Fruit fly (Drosophila melanogaster) whole organism, embryonic: ENCODE measurements around the gene eas.

Source experiments
- Aef1 ChIP-seq: fragments of 200-800 bp; sonication (Bioruptor generic); IDR thresholded peaks from 3 replicates; pipeline ENCODE4 v1.3.6; 2022; ENCODE audit warnings: missing biosample characterization, missing genetic modification characterization
- Atf-2 ChIP-seq: fragments of 200-800 bp; sonication (Bioruptor generic); optimal IDR thresholded peaks from 2 replicates; lab custom pipeline; 2016; ENCODE audit warnings: missing biosample characterization, missing genetic modification characterization
- B-H2 ChIP-seq: fragments of 200-800 bp; sonication (Bioruptor generic); optimal IDR thresholded peaks from 2 replicates; lab custom pipeline; 2018; ENCODE audit warnings: missing biosample characterization, mild to moderate bottlenecking, missing genetic modification characterization
- CG10321 ChIP-seq: fragments of 200-800 bp; sonication (Bioruptor generic); IDR thresholded peaks from 2 replicates; pipeline ENCODE4 v1.3.6; 2022; ENCODE audit warnings: missing biosample characterization, missing genetic modification characterization
- CG10565 ChIP-seq: fragments of 200-800 bp; sonication (Bioruptor generic); optimal IDR thresholded peaks from 3 replicates; lab custom pipeline; 2016; ENCODE audit warnings: missing biosample characterization, mild to moderate bottlenecking, missing genetic modification characterization
- CG11247 ChIP-seq: fragments of 200-800 bp; sonication (Bioruptor generic); IDR thresholded peaks from 2 replicates; pipeline ENCODE4 v1.3.6; 2022; ENCODE audit warnings: missing biosample characterization, missing genetic modification characterization
- CG11696 ChIP-seq: fragments of 200-800 bp; sonication (Bioruptor generic); IDR thresholded peaks from 2 replicates; pipeline ENCODE4 v1.3.6; 2022; ENCODE audit warnings: missing biosample characterization, missing genetic modification characterization
- CG11723 ChIP-seq: fragments of 200-800 bp; sonication (Bioruptor generic); optimal IDR thresholded peaks from 2 replicates; lab custom pipeline; 2017; ENCODE audit warnings: missing biosample characterization, mild to moderate bottlenecking, missing genetic modification characterization
- CG12299 ChIP-seq: fragments of 200-800 bp; sonication (Bioruptor generic); optimal IDR thresholded peaks from 2 replicates; lab custom pipeline; 2018; ENCODE audit warnings: missing biosample characterization, mild to moderate bottlenecking, missing genetic modification characterization
- CG12769 ChIP-seq: fragments of 200-800 bp; sonication (Bioruptor generic); optimal IDR thresholded peaks from 2 replicates; lab custom pipeline; 2019; ENCODE audit warnings: missing biosample characterization, mild to moderate bottlenecking, missing genetic modification characterization, moderate library complexity
- CG12942 ChIP-seq: fragments of 200-800 bp; sonication (Bioruptor generic); optimal IDR thresholded peaks from 3 replicates; lab custom pipeline; 2016; ENCODE audit warnings: missing biosample characterization, missing genetic modification characterization
- CG14710 ChIP-seq: fragments of 200-800 bp; sonication (Bioruptor generic); optimal IDR thresholded peaks from 3 replicates; lab custom pipeline; 2019; ENCODE audit warnings: missing biosample characterization, mild to moderate bottlenecking, missing genetic modification characterization, moderate library complexity
- CG1603 ChIP-seq: fragments of 200-800 bp; sonication (Bioruptor generic); optimal IDR thresholded peaks from 2 replicates; lab custom pipeline; 2019; ENCODE audit warnings: missing biosample characterization, mild to moderate bottlenecking, missing genetic modification characterization, moderate library complexity
- CG16863 ChIP-seq: fragments of 200-800 bp; sonication (Bioruptor generic); optimal IDR thresholded peaks from 3 replicates; lab custom pipeline; 2016; ENCODE audit warnings: missing biosample characterization, missing genetic modification characterization
- CG17361 ChIP-seq: fragments of 200-800 bp; sonication (Bioruptor generic); IDR thresholded peaks from 3 replicates; pipeline ENCODE4 v1.3.6; 2022; ENCODE audit warnings: missing biosample characterization, missing genetic modification characterization
- CG2199 ChIP-seq: fragments of 200-800 bp; sonication (Bioruptor generic); IDR thresholded peaks from 3 replicates; pipeline ENCODE4 v1.3.6; 2022; ENCODE audit warnings: missing biosample characterization, missing genetic modification characterization
- CG31224 ChIP-seq: fragments of 200-800 bp; sonication (Bioruptor generic); IDR thresholded peaks from 2 replicates; pipeline ENCODE4 v1.3.6; 2022; ENCODE audit warnings: missing biosample characterization, missing genetic modification characterization
- CG31388 ChIP-seq: fragments of 200-800 bp; sonication (Bioruptor generic); optimal IDR thresholded peaks from 2 replicates; lab custom pipeline; 2016; ENCODE audit warnings: missing biosample characterization, missing genetic modification characterization
- CG3281 ChIP-seq: fragments of 200-800 bp; sonication (Bioruptor generic); optimal IDR thresholded peaks from 3 replicates; lab custom pipeline; 2017; ENCODE audit warnings: missing biosample characterization, mild to moderate bottlenecking, missing genetic modification characterization
- CG34422 ChIP-seq: fragments of 200-800 bp; sonication (Bioruptor generic); IDR thresholded peaks from 3 replicates; pipeline ENCODE4 v1.3.6; 2022; ENCODE audit warnings: missing biosample characterization, missing genetic modification characterization
- CG3995 ChIP-seq: fragments of 200-800 bp; sonication (Bioruptor generic); optimal IDR thresholded peaks from 3 replicates; lab custom pipeline; 2016; ENCODE audit warnings: missing biosample characterization, missing genetic modification characterization
- CG4617 ChIP-seq: fragments of 200-800 bp; sonication (Bioruptor generic); optimal IDR thresholded peaks from 3 replicates; lab custom pipeline; 2016; ENCODE audit warnings: missing biosample characterization, missing genetic modification characterization, borderline replicate concordance
- CG4730 ChIP-seq: fragments of 200-800 bp; sonication (Bioruptor generic); IDR thresholded peaks from 2 replicates; pipeline ENCODE4 v1.3.6; 2022; ENCODE audit warnings: missing biosample characterization, missing genetic modification characterization
- CG4820 ChIP-seq: fragments of 200-800 bp; sonication (Bioruptor generic); optimal IDR thresholded peaks from 3 replicates; lab custom pipeline; 2016; ENCODE audit warnings: missing biosample characterization, missing genetic modification characterization
- CG6272 ChIP-seq: fragments of 200-800 bp; sonication (Bioruptor generic); IDR thresholded peaks from 2 replicates; pipeline ENCODE4 v1.3.6; 2022; ENCODE audit warnings: missing biosample characterization, missing genetic modification characterization
- CG7928 ChIP-seq: fragments of 200-800 bp; sonication (Bioruptor generic); optimal IDR thresholded peaks from 2 replicates; lab custom pipeline; 2017; ENCODE audit warnings: missing biosample characterization, mild to moderate bottlenecking, missing genetic modification characterization
- CG9876 ChIP-seq: fragments of 200-800 bp; sonication (Bioruptor generic); optimal IDR thresholded peaks from 2 replicates; lab custom pipeline; 2016; ENCODE audit warnings: missing biosample characterization, missing genetic modification characterization
- Chrac-16 ChIP-seq: fragments of 200-800 bp; sonication (Bioruptor generic); optimal IDR thresholded peaks from 3 replicates; lab custom pipeline; 2016; ENCODE audit warnings: missing biosample characterization, missing genetic modification characterization
- D19A ChIP-seq: fragments of 200-800 bp; optimal IDR thresholded peaks from 3 replicates; lab custom pipeline; 2019; ENCODE audit warnings: missing biosample characterization, mild to moderate bottlenecking, missing genetic modification characterization, moderate library complexity
- Ets65A ChIP-seq: fragments of 200-800 bp; sonication (Bioruptor generic); peaks from one replicate; lab custom pipeline; 2016; ENCODE audit warnings: missing biosample characterization, missing genetic modification characterization
- Fer3 ChIP-seq: fragments of 200-800 bp; sonication (Bioruptor generic); optimal IDR thresholded peaks from 2 replicates; lab custom pipeline; 2018; ENCODE audit warnings: missing biosample characterization, mild to moderate bottlenecking, missing genetic modification characterization, moderate library complexity
- Gug ChIP-seq: fragments of 200-800 bp; sonication (Bioruptor generic); IDR thresholded peaks from 4 replicates; pipeline ENCODE4 v1.3.6; 2022; ENCODE audit warnings: missing biosample characterization, missing genetic modification characterization
- HLH54F ChIP-seq: fragments of 200-800 bp; sonication (Bioruptor generic); optimal IDR thresholded peaks from 3 replicates; lab custom pipeline; 2016; ENCODE audit warnings: missing biosample characterization, missing genetic modification characterization
- HmgZ ChIP-seq: fragments of 200-800 bp; sonication (Bioruptor generic); optimal IDR thresholded peaks from 2 replicates; lab custom pipeline; 2018; ENCODE audit warnings: missing biosample characterization, mild to moderate bottlenecking, missing genetic modification characterization
- Hmr ChIP-seq: fragments of 200-800 bp; sonication (Bioruptor generic); optimal IDR thresholded peaks from 3 replicates; lab custom pipeline; 2017; ENCODE audit warnings: mild to moderate bottlenecking, missing biosample characterization, missing genetic modification reagents, missing genetic modification characterization
- Hr3 ChIP-seq: fragments of 200-800 bp; sonication (Bioruptor generic); optimal IDR thresholded peaks from 3 replicates; lab custom pipeline; 2016; ENCODE audit warnings: missing biosample characterization, missing genetic modification characterization
- Hr51 ChIP-seq, 2 experiments: fragments of 200-800 bp; sonication (Bioruptor generic); optimal IDR thresholded peaks; 2 replicates in 1 of 2; 3 replicates in 1 of 2; lab custom pipeline; 2016 to 2018; ENCODE audit warnings: missing biosample characterization in 2 of 2, missing genetic modification characterization in 2 of 2, mild to moderate bottlenecking in 1 of 2, moderate library complexity in 1 of 2
- Lpt ChIP-seq: fragments of >200 bp; optimal IDR thresholded peaks from 2 replicates; lab custom pipeline; 2018; ENCODE audit warnings: missing biosample characterization, missing genetic modification characterization
- Max ChIP-seq: fragments of 200-800 bp; sonication (Bioruptor generic); optimal IDR thresholded peaks from 2 replicates; lab custom pipeline; 2016; ENCODE audit warnings: missing biosample characterization, mild to moderate bottlenecking, missing genetic modification characterization
- Meics ChIP-seq: fragments of 200-800 bp; sonication (Bioruptor generic); optimal IDR thresholded peaks from 2 replicates; lab custom pipeline; 2017; ENCODE audit warnings: missing biosample characterization, mild to moderate bottlenecking, missing genetic modification characterization
- Mes4 ChIP-seq: fragments of 200-800 bp; sonication (Bioruptor generic); optimal IDR thresholded peaks from 2 replicates; lab custom pipeline; 2016; ENCODE audit warnings: missing biosample characterization, missing genetic modification characterization
- Mrtf ChIP-seq: fragments of 200-800 bp; sonication (Bioruptor generic); IDR thresholded peaks from 3 replicates; pipeline ENCODE4 v1.3.6; 2022; ENCODE audit warnings: missing biosample characterization, missing genetic modification characterization
- NK7.1 ChIP-seq: fragments of 200-800 bp; sonication (Bioruptor generic); optimal IDR thresholded peaks from 3 replicates; lab custom pipeline; 2016; ENCODE audit warnings: missing biosample characterization, missing genetic modification characterization
- Xrp1 ChIP-seq: fragments of 200-800 bp; sonication (Bioruptor generic); IDR thresholded peaks from 2 replicates; pipeline ENCODE4 v1.3.6; 2022; ENCODE audit warnings: missing biosample characterization, missing genetic modification characterization
- ap ChIP-seq: fragments of 200-800 bp; sonication (Bioruptor generic); IDR thresholded peaks from 2 replicates; pipeline ENCODE4 v1.3.6; 2022; ENCODE audit warnings: missing biosample characterization, missing genetic modification characterization
- bcd ChIP-seq: fragments of 200-800 bp; sonication (Bioruptor generic); optimal IDR thresholded peaks from 2 replicates; lab custom pipeline; 2017; ENCODE audit warnings: missing biosample characterization, mild to moderate bottlenecking, missing genetic modification characterization
- psq ChIP-seq: fragments of 200-800 bp; sonication (Bioruptor generic); optimal IDR thresholded peaks from 2 replicates; lab custom pipeline; 2017; ENCODE audit warnings: missing biosample characterization, missing genetic modification characterization
- ranshi ChIP-seq: fragments of 200-800 bp; sonication (Bioruptor generic); IDR thresholded peaks from 2 replicates; pipeline ENCODE4 v1.3.6; 2022; ENCODE audit warnings: missing biosample characterization, missing genetic modification characterization
- rib ChIP-seq: fragments of 200-800 bp; sonication (Bioruptor generic); IDR thresholded peaks from 2 replicates; pipeline ENCODE4 v1.3.6; 2022; ENCODE audit warnings: missing biosample characterization, missing genetic modification characterization
- sd ChIP-seq: fragments of 200-800 bp; sonication (Bioruptor generic); optimal IDR thresholded peaks from 3 replicates; lab custom pipeline; 2018; ENCODE audit warnings: missing biosample characterization, mild to moderate bottlenecking, missing genetic modification characterization, moderate library complexity
- tin ChIP-seq: fragments of 200-800 bp; sonication (Bioruptor generic); optimal IDR thresholded peaks from 3 replicates; lab custom pipeline; 2016; ENCODE audit warnings: missing biosample characterization, missing genetic modification characterization
- toy ChIP-seq: fragments of 200-800 bp; sonication (Bioruptor generic); IDR thresholded peaks from 2 replicates; pipeline ENCODE4 v1.3.6; 2022; ENCODE audit warnings: missing biosample characterization, missing genetic modification characterization
- yki ChIP-seq: fragments of >200 bp; optimal IDR thresholded peaks from 3 replicates; lab custom pipeline; 2018

Gene eas

dm6 chrX:16285186-16285585 is 7.1 kb downstream of the eas start (continued):
- TF ChIP-seq CG10321 (GFP tag; lab: Robert Waterston, UW), result no peak
- peak; percentile 9 for TF ChIP-seq CG3281 (GFP tag; lab: Kevin White, UChicago)
- TF ChIP-seq ranshi, result 0 out of 2 replicates have a peak, but pooled peaks have one; percentile 28
- TF ChIP-seq CG9876 (GFP tag; lab: Kevin White, UChicago), result no peak
- no peak for TF ChIP-seq yki (lab: Kevin White, UChicago)
- TF ChIP-seq CG14710, result no peak
- TF ChIP-seq CG11723 (GFP tag; lab: Kevin White, UChicago), result no peak
- no peak for TF ChIP-seq CG11696 (GFP tag; lab: Robert Waterston, UW)
- no peak for TF ChIP-seq CG16863
- TF ChIP-seq tin (GFP tag; lab: Kevin White, UChicago), result no peak
- TF ChIP-seq CG6272 (GFP tag; lab: Robert Waterston, UW), result no peak
- TF ChIP-seq Lpt (GFP tag; lab: Kevin White, UChicago), result no peak
- no peak for TF ChIP-seq CG4730 (GFP tag; lab: Robert Waterston, UW)
- no peak for TF ChIP-seq Hr3 (GFP tag; lab: Kevin White, UChicago)
- TF ChIP-seq Atf-2 (GFP tag; lab: Kevin White, UChicago), result no peak
- TF ChIP-seq CG1603, result no peak
- no peak for TF ChIP-seq HmgZ (tag; lab: Kevin White, UChicago)
- peak; percentile 51; the same call in 1 of the 2 replicates for TF ChIP-seq Xrp1
- peak in 1 of 2 experiments; percentile 35 for TF ChIP-seq Hr51 (GFP tag; optimal IDR thresholded peaks at IDR 0.05; lab: Kevin White, UChicago)
- no peak for TF ChIP-seq Gug
- no peak for TF ChIP-seq HLH54F (GFP tag; lab: Kevin White, UChicago)
- peak; percentile 10 for TF ChIP-seq CG12299 (tag; lab: Kevin White, UChicago)
- no peak for TF ChIP-seq CG7928 (GFP tag; lab: Kevin White, UChicago)
- no peak for TF ChIP-seq CG2199 (GFP tag; lab: Robert Waterston, UW)
- TF ChIP-seq Hmr (GFP tag; lab: Kevin White, UChicago), result peak; percentile 40
- TF ChIP-seq psq (GFP tag; lab: Kevin White, UChicago), result no peak
- TF ChIP-seq Meics, result peak; percentile 24
- TF ChIP-seq D19A (tag; lab: Kevin White, UChicago), result peak; percentile 25
- no peak for TF ChIP-seq Mrtf (GFP tag; lab: Robert Waterston, UW)
- TF ChIP-seq CG4820, result no peak
- TF ChIP-seq CG31224, result no peak
- peak; percentile 3 for TF ChIP-seq Ets65A (GFP tag; lab: Kevin White, UChicago)
- TF ChIP-seq NK7.1, result no peak
- TF ChIP-seq CG3995 (GFP tag; lab: Kevin White, UChicago), result no peak
- TF ChIP-seq bcd (GFP tag; lab: Kevin White, UChicago), result no peak
- no peak for TF ChIP-seq toy (GFP tag; lab: Robert Waterston, UW)
- TF ChIP-seq CG12769, result no peak
- TF ChIP-seq CG11247 (GFP tag; lab: Robert Waterston, UW), result no peak
- TF ChIP-seq Chrac-16 (GFP tag; lab: Kevin White, UChicago), result no peak
- no peak for TF ChIP-seq ap (GFP tag; lab: Robert Waterston, UW)
- no peak for TF ChIP-seq CG4617 (GFP tag; lab: Kevin White, UChicago)
- no peak for TF ChIP-seq CG34422 (GFP tag; lab: Robert Waterston, UW)
- 0 out of 3 replicates have a peak, but pooled peaks have one; percentile 33 for TF ChIP-seq CG17361 (GFP tag; lab: Robert Waterston, UW)
- TF ChIP-seq B-H2 (GFP tag; lab: Kevin White, UChicago), result no peak
- TF ChIP-seq CG31388 (GFP tag; lab: Kevin White, UChicago), result no peak
- no peak for TF ChIP-seq sd (tag; lab: Kevin White, UChicago)
- no peak for TF ChIP-seq Aef1
- TF ChIP-seq Mes4 (GFP tag; lab: Kevin White, UChicago), result no peak
- no peak for TF ChIP-seq CG12942 (GFP tag; lab: Kevin White, UChicago)
- peak; percentile 38 for TF ChIP-seq Fer3 (tag; lab: Kevin White, UChicago)
- TF ChIP-seq rib (GFP tag; lab: Robert Waterston, UW), result no peak
- no peak for TF ChIP-seq CG10565 (GFP tag; lab: Kevin White, UChicago)
- TF ChIP-seq Max, result no peak
